Fruit fly (Drosophila melanogaster) whole organism, embryonic: ENCODE measurements around the gene Prosbeta2R2.
A peak's percentile ranks its signal among the peaks of the same experiment; 100 is the strongest.

Source experiments
- Atf-2 ChIP-seq: fragments of 200-800 bp; sonication (Bioruptor generic); optimal IDR thresholded peaks from 2 replicates; lab custom pipeline; 2016; ENCODE audit warnings: missing biosample characterization, missing genetic modification characterization
- CG10366 ChIP-seq: fragments of 200-800 bp; sonication (Bioruptor generic); IDR thresholded peaks from 2 replicates; pipeline ENCODE4 v1.3.6; 2022; ENCODE audit warnings: missing biosample characterization, missing genetic modification characterization
- CG10543 ChIP-seq: fragments of 200-800 bp; sonication (Bioruptor generic); optimal IDR thresholded peaks from 3 replicates; lab custom pipeline; 2017; ENCODE audit warnings: missing biosample characterization, mild to moderate bottlenecking, missing genetic modification characterization, moderate library complexity
- CG11247 ChIP-seq: fragments of 200-800 bp; sonication (Bioruptor generic); IDR thresholded peaks from 2 replicates; pipeline ENCODE4 v1.3.6; 2022; ENCODE audit warnings: missing biosample characterization, missing genetic modification characterization
- CG12071 ChIP-seq: fragments of 200-800 bp; sonication (Bioruptor generic); optimal IDR thresholded peaks from 3 replicates; lab custom pipeline; 2018; ENCODE audit warnings: missing biosample characterization, mild to moderate bottlenecking, missing genetic modification characterization
- CG12299 ChIP-seq: fragments of 200-800 bp; sonication (Bioruptor generic); optimal IDR thresholded peaks from 2 replicates; lab custom pipeline; 2018; ENCODE audit warnings: missing biosample characterization, mild to moderate bottlenecking, missing genetic modification characterization
- CG12744 ChIP-seq: fragments of 200-800 bp; sonication (Bioruptor generic); optimal IDR thresholded peaks from 2 replicates; lab custom pipeline; 2016; ENCODE audit warnings: missing biosample characterization, missing genetic modification characterization
- CG13894 ChIP-seq: fragments of 200-800 bp; sonication (Bioruptor generic); optimal IDR thresholded peaks from 3 replicates; lab custom pipeline; 2018; ENCODE audit warnings: missing biosample characterization, mild to moderate bottlenecking, missing genetic modification characterization, moderate library complexity
- CG14050 ChIP-seq: fragments of 200-800 bp; sonication (Bioruptor generic); IDR thresholded peaks from 3 replicates; pipeline ENCODE4 v1.3.6; 2022; ENCODE audit warnings: missing biosample characterization, missing genetic modification characterization
- CG15601 ChIP-seq: fragments of 200-800 bp; sonication (Bioruptor generic); optimal IDR thresholded peaks from 3 replicates; lab custom pipeline; 2019; ENCODE audit warnings: missing biosample characterization, mild to moderate bottlenecking, missing genetic modification characterization, moderate library complexity
- CG18011 ChIP-seq: fragments of 200-800 bp; sonication (Bioruptor generic); optimal IDR thresholded peaks from 2 replicates; lab custom pipeline; 2017; ENCODE audit warnings: missing biosample characterization, missing genetic modification characterization, mild to moderate bottlenecking, moderate library complexity, missing genotype
- CG32532 ChIP-seq: fragments of 200-800 bp; sonication (Bioruptor generic); IDR thresholded peaks from 2 replicates; pipeline ENCODE4 v1.3.6; 2022; ENCODE audit warnings: missing biosample characterization, missing genetic modification characterization
- CG3407 ChIP-seq: fragments of 200-800 bp; sonication (Bioruptor generic); optimal IDR thresholded peaks from 2 replicates; lab custom pipeline; 2018; ENCODE audit warnings: missing biosample characterization, mild to moderate bottlenecking, missing genetic modification characterization
- CG3847 ChIP-seq: fragments of 200-800 bp; sonication (Bioruptor generic); IDR thresholded peaks from 2 replicates; pipeline ENCODE4 v1.3.6; 2022; ENCODE audit warnings: missing biosample characterization, missing genetic modification characterization
- CG9932 ChIP-seq: fragments of 200-800 bp; sonication (Bioruptor generic); IDR thresholded peaks from 2 replicates; pipeline ENCODE4 v1.3.6; 2022; ENCODE audit warnings: missing biosample characterization, missing genetic modification characterization
- CkIIα-i1 ChIP-seq: fragments of 200-800 bp; sonication (Bioruptor generic); IDR thresholded peaks from 2 replicates; pipeline ENCODE4 v1.3.6; 2022; ENCODE audit warnings: missing biosample characterization, missing genetic modification characterization
- CrebB ChIP-seq: fragments of 200-800 bp; sonication (Bioruptor generic); optimal IDR thresholded peaks from 3 replicates; lab custom pipeline; 2018; ENCODE audit warnings: missing biosample characterization, mild to moderate bottlenecking, missing genetic modification characterization
- E2f2 ChIP-seq: fragments of 200-800 bp; sonication (Bioruptor generic); IDR thresholded peaks from 2 replicates; pipeline ENCODE4 v1.3.6; 2022; ENCODE audit warnings: missing biosample characterization, missing genetic modification characterization
- Eip74EF ChIP-seq, 2 experiments: fragments of 200-800 bp in 1 of 2; fragments of >200 bp in 1 of 2; sonication (Bioruptor generic) in 1 of 2; optimal IDR thresholded peaks; 2 replicates each; lab custom pipeline; 2017 to 2019; ENCODE audit warnings: missing biosample characterization in 2 of 2, missing genetic modification characterization in 2 of 2, mild to moderate bottlenecking in 1 of 2, moderate library complexity in 1 of 2
- Hey ChIP-seq: fragments of 200-800 bp; sonication (Bioruptor generic); optimal IDR thresholded peaks from 3 replicates; lab custom pipeline; 2018; ENCODE audit warnings: missing biosample characterization, mild to moderate bottlenecking, missing genetic modification characterization
- Hmr ChIP-seq: fragments of 200-800 bp; sonication (Bioruptor generic); optimal IDR thresholded peaks from 3 replicates; lab custom pipeline; 2017; ENCODE audit warnings: mild to moderate bottlenecking, missing biosample characterization, missing genetic modification reagents, missing genetic modification characterization
- Hr51 ChIP-seq, 2 experiments: fragments of 200-800 bp; sonication (Bioruptor generic); optimal IDR thresholded peaks; 2 replicates in 1 of 2; 3 replicates in 1 of 2; lab custom pipeline; 2016 to 2018; ENCODE audit warnings: missing biosample characterization in 2 of 2, missing genetic modification characterization in 2 of 2, mild to moderate bottlenecking in 1 of 2, moderate library complexity in 1 of 2
- Lim3 ChIP-seq: fragments of 200-800 bp; sonication (Bioruptor generic); IDR thresholded peaks from 2 replicates; pipeline ENCODE4 v1.3.6; 2022; ENCODE audit warnings: missing biosample characterization, missing genetic modification characterization
- Meics ChIP-seq: fragments of 200-800 bp; sonication (Bioruptor generic); optimal IDR thresholded peaks from 2 replicates; lab custom pipeline; 2017; ENCODE audit warnings: missing biosample characterization, mild to moderate bottlenecking, missing genetic modification characterization
- Pdp1 ChIP-seq, 2 experiments: fragments of 200-800 bp; sonication (Bioruptor generic); optimal IDR thresholded peaks; 3 replicates each; lab custom pipeline; 2016; ENCODE audit warnings: missing biosample characterization in 2 of 2, missing genetic modification characterization in 2 of 2, mild to moderate bottlenecking in 1 of 2, moderate library complexity in 1 of 2
- Ravus ChIP-seq: fragments of 200-800 bp; sonication (Bioruptor generic); IDR thresholded peaks from 2 replicates; pipeline ENCODE4 v1.3.6; 2022; ENCODE audit warnings: missing biosample characterization, missing genetic modification characterization
- Tbp ChIP-seq: fragments of >200 bp; optimal IDR thresholded peaks from 2 replicates; lab custom pipeline; 2018; ENCODE audit warnings: missing biosample characterization, missing genetic modification characterization
- ab ChIP-seq: fragments of 200-800 bp; sonication (Bioruptor generic); optimal IDR thresholded peaks from 2 replicates; lab custom pipeline; 2016; ENCODE audit warnings: missing biosample characterization, missing genetic modification characterization
- corto ChIP-seq: fragments of 200-800 bp; sonication (Bioruptor generic); optimal IDR thresholded peaks from 2 replicates; lab custom pipeline; 2016; ENCODE audit warnings: missing biosample characterization, mild to moderate bottlenecking, missing genetic modification characterization, moderate library complexity
- crp ChIP-seq, 2 experiments: fragments of 200-800 bp; sonication (Bioruptor generic); optimal IDR thresholded peaks; 2 replicates in 1 of 2; 3 replicates in 1 of 2; lab custom pipeline; 2017; ENCODE audit warnings: missing biosample characterization in 2 of 2, missing genetic modification characterization in 2 of 2, mild to moderate bottlenecking in 1 of 2, moderate library complexity in 1 of 2
- danr ChIP-seq: fragments of 200-800 bp; sonication (Bioruptor generic); IDR thresholded peaks from 2 replicates; pipeline ENCODE4 v1.3.6; 2022; ENCODE audit warnings: missing biosample characterization, missing genetic modification characterization
- dysf ChIP-seq: fragments of 200-800 bp; sonication (Bioruptor generic); IDR thresholded peaks from 3 replicates; pipeline ENCODE4 v1.3.6; 2022; ENCODE audit warnings: missing biosample characterization, missing genetic modification characterization
- esg ChIP-seq: fragments of 200-800 bp; sonication (Bioruptor generic); conservative IDR thresholded peaks from 2 replicates; pipeline ENCODE4 v1.3.6; 2022; ENCODE audit warnings: missing biosample characterization, missing genetic modification characterization
- ind ChIP-seq: fragments of 200-800 bp; sonication (Bioruptor generic); optimal IDR thresholded peaks from 3 replicates; lab custom pipeline; 2016; ENCODE audit warnings: missing biosample characterization, missing genetic modification characterization
- kay ChIP-seq: fragments of 200-800 bp; sonication (Bioruptor generic); optimal IDR thresholded peaks from 2 replicates; lab custom pipeline; 2016; ENCODE audit warnings: missing biosample characterization, missing genetic modification characterization
- knrl ChIP-seq: fragments of 200-800 bp; sonication (Bioruptor generic); IDR thresholded peaks from 3 replicates; pipeline ENCODE4 v1.3.6; 2022; ENCODE audit warnings: missing biosample characterization, missing genetic modification characterization; ENCODE audit not compliant: partially characterized antibody
- nerfin-1 ChIP-seq: fragments of 200-800 bp; sonication (Bioruptor generic); optimal IDR thresholded peaks from 3 replicates; lab custom pipeline; 2019; ENCODE audit warnings: missing biosample characterization, mild to moderate bottlenecking, missing genetic modification characterization, moderate library complexity
- onecut ChIP-seq: fragments of 200-800 bp; sonication (Bioruptor generic); IDR thresholded peaks from 2 replicates; pipeline ENCODE4 v1.3.6; 2022; ENCODE audit warnings: missing biosample characterization, missing genetic modification characterization
- pros ChIP-seq: fragments of 200-800 bp; sonication (Bioruptor generic); optimal IDR thresholded peaks from 3 replicates; lab custom pipeline; 2019; ENCODE audit warnings: missing biosample characterization, mild to moderate bottlenecking, missing genetic modification characterization, moderate library complexity
- pum ChIP-seq: fragments of 200-800 bp; sonication (Bioruptor generic); optimal IDR thresholded peaks from 2 replicates; lab custom pipeline; 2016; ENCODE audit warnings: missing biosample characterization, missing genetic modification characterization
- sc ChIP-seq, 3 experiments: fragments of >200 bp in 2 of 3; fragments of 200-800 bp in 1 of 3; sonication (Bioruptor generic) in 1 of 3; optimal IDR thresholded peaks; 2 replicates in 2 of 3; 3 replicates in 1 of 3; lab custom pipeline; 2017; ENCODE audit warnings: mild to moderate bottlenecking in 1 of 3, missing biosample characterization in 1 of 3, missing genetic modification characterization in 1 of 3, missing genetic modification reagents in 1 of 3
- sna ChIP-seq: fragments of 200-800 bp; sonication (Bioruptor generic); IDR thresholded peaks from 2 replicates; pipeline ENCODE4 v1.3.6; 2022; ENCODE audit warnings: missing biosample characterization, missing genetic modification characterization; ENCODE audit not compliant: partially characterized antibody
- stwl ChIP-seq: fragments of 200-800 bp; sonication (Bioruptor generic); optimal IDR thresholded peaks from 3 replicates; lab custom pipeline; 2018; ENCODE audit warnings: missing biosample characterization, mild to moderate bottlenecking, missing genetic modification characterization, moderate library complexity
- tna ChIP-seq: fragments of 200-800 bp; sonication (Bioruptor generic); IDR thresholded peaks from 2 replicates; pipeline ENCODE4 v1.3.6; 2022; ENCODE audit warnings: missing biosample characterization, missing genetic modification characterization; ENCODE audit not compliant: partially characterized antibody
- twi ChIP-seq: fragments of 200-800 bp; optimal IDR thresholded peaks from 2 replicates; lab custom pipeline; 2019; ENCODE audit warnings: missing biosample characterization, mild to moderate bottlenecking, missing genetic modification characterization, moderate library complexity
- tx ChIP-seq: fragments of 200-800 bp; sonication (Bioruptor generic); optimal IDR thresholded peaks from 2 replicates; lab custom pipeline; 2016; ENCODE audit warnings: missing biosample characterization, missing genetic modification characterization
- vvl ChIP-seq: fragments of 200-800 bp; sonication (Bioruptor generic); IDR thresholded peaks from 2 replicates; pipeline ENCODE4 v1.3.6; 2022; ENCODE audit warnings: missing biosample characterization, missing genetic modification characterization

The Prosbeta2R2 gene

dm6 chr3R:5211901-5212758 lies 7.2 kb downstream of the Prosbeta2R2 start (continued):
- TF ChIP-seq Pdp1 (GFP tag; optimal IDR thresholded peaks at IDR 0.05; lab: Kevin White, UChicago) (peak; percentile 64 to 67), corto (GFP tag; lab: Kevin White, UChicago) (no peak), Lim3 (no peak), CG32532 (GFP tag; lab: Robert Waterston, UW) (no peak), CG10366 (no peak; the same call in 1 of the 2 replicates), sna (GFP tag; lab: Robert Waterston, UW) (no peak), Hmr (GFP tag; lab: Kevin White, UChicago) (no peak), CG13894 (tag; lab: Kevin White, UChicago) (no peak), CG3847 (no peak), dysf (GFP tag; lab: Robert Waterston, UW) (peak; percentile 41; the same call in 1 of the 3 replicates), esg (GFP tag; lab: Robert Waterston, UW) (0 out of 2 replicates have a peak, but pooled peaks have one; percentile 21), CG18011 (no peak), Eip74EF (GFP tag; optimal IDR thresholded peaks at IDR 0.05; lab: Kevin White, UChicago) (no peak), kay (peak; percentile 45), Hr51 (GFP tag; optimal IDR thresholded peaks at IDR 0.05; lab: Kevin White, UChicago) (peak; percentile 23 to 82), Meics (GFP tag; lab: Kevin White, UChicago) (peak; percentile 6), knrl (GFP tag; lab: Robert Waterston, UW) (no peak), ab (GFP tag; lab: Kevin White, UChicago) (peak; percentile 59), CrebB (tag; lab: Kevin White, UChicago) (peak; percentile 47), CG15601 (tag; lab: Kevin White, UChicago) (peak; percentile 65), ind (GFP tag; lab: Kevin White, UChicago) (peak; percentile 35), pros (GFP tag; lab: Kevin White, UChicago) (peak; percentile 94), nerfin-1 (peak; percentile 96), CG12744 (GFP tag; lab: Kevin White, UChicago) (peak; percentile 42), CG3407 (GFP tag; lab: Kevin White, UChicago) (peak; percentile 55), CkIIα-i1 (GFP tag; lab: Robert Waterston, UW) (no peak), tx (GFP tag; lab: Kevin White, UChicago) (peak; percentile 60), stwl (peak; percentile 70), danr (GFP tag; lab: Robert Waterston, UW) (no peak), sc (optimal IDR thresholded peaks at IDR 0.05; lab: Kevin White, UChicago) (no peak), sc (GFP tag; optimal IDR thresholded peaks at IDR 0.05; lab: Kevin White, UChicago) (peak; percentile 70), onecut (GFP tag; lab: Robert Waterston, UW) (peak; percentile 66), CG11247 (GFP tag; lab: Robert Waterston, UW) (peak; percentile 54), pum (GFP tag; lab: Kevin White, UChicago) (peak; percentile 85), CG12299 (tag; lab: Kevin White, UChicago) (peak; percentile 4), Hey (tag; lab: Kevin White, UChicago) (no peak), tna (GFP tag; lab: Robert Waterston, UW) (no peak), crp (GFP tag; optimal IDR thresholded peaks at IDR 0.05; lab: Kevin White, UChicago) (no peak), E2f2 (GFP tag; lab: Robert Waterston, UW) (peak; percentile 15; the same call in 1 of the 2 replicates), twi (tag; lab: Kevin White, UChicago) (peak; percentile 84), Atf-2 (GFP tag; lab: Kevin White, UChicago) (peak; percentile 85), CG9932 (GFP tag; lab: Robert Waterston, UW) (no peak), CG12071 (no peak), vvl (peak; percentile 76), CG10543 (GFP tag; lab: Kevin White, UChicago) (peak; percentile 6), Tbp (GFP tag; lab: Kevin White, UChicago) (no peak), CG14050 (GFP tag; lab: Robert Waterston, UW) (peak; percentile 24; the same call in 1 of the 3 replicates), Ravus (no peak)
